Worm (Caenorhabditis elegans) whole organism, young adult: ENCODE data around the gene K07E3.4.

ENCODE experiments used
- B0261.1 ChIP-seq: sonication (generic microtip); optimal IDR thresholded peaks from 2 replicates; lab custom pipeline; 2016; ENCODE audit warnings: mild to moderate bottlenecking, missing genetic modification characterization, moderate library complexity, missing compliant biosample characterization
- B0336.3 ChIP-seq: fragments of 200-800 bp; sonication (Bioruptor generic); IDR thresholded peaks from 2 replicates; pipeline ENCODE4 v1.3.6; 2022; ENCODE audit warnings: missing genetic modification characterization, missing compliant biosample characterization
- C17E4.6 ChIP-seq: fragments of 200-800 bp; sonication (Bioruptor generic); IDR thresholded peaks from 2 replicates; pipeline ENCODE4 v1.3.6; 2022; ENCODE audit warnings: missing genetic modification reagents, missing genetic modification characterization, missing compliant biosample characterization
- F10E7.11 ChIP-seq: sonication (generic microtip); optimal IDR thresholded peaks from 2 replicates; lab custom pipeline; 2017; ENCODE audit warnings: mild to moderate bottlenecking, missing genetic modification characterization, moderate library complexity, missing compliant biosample characterization
- F57A8.1 ChIP-seq: fragments of 200-800 bp; sonication (Bioruptor generic); optimal IDR thresholded peaks from 2 replicates; lab custom pipeline; 2018; ENCODE audit warnings: mild to moderate bottlenecking, missing genetic modification characterization, moderate library complexity, missing compliant biosample characterization
- F57C9.4 ChIP-seq: sonication (generic microtip); optimal IDR thresholded peaks from 2 replicates; lab custom pipeline; 2017; ENCODE audit warnings: mild to moderate bottlenecking, missing genetic modification characterization, missing compliant biosample characterization
- K11D2.4 ChIP-seq: fragments of 200-800 bp; sonication (Bioruptor generic); IDR thresholded peaks from 2 replicates; pipeline ENCODE4 v1.3.6; 2022; ENCODE audit warnings: missing genetic modification reagents, missing genetic modification characterization, missing compliant biosample characterization
- T07F8.4 ChIP-seq: sonication (generic microtip); optimal IDR thresholded peaks from 2 replicates; lab custom pipeline; 2016; ENCODE audit warnings: mild to moderate bottlenecking, missing genetic modification characterization, moderate library complexity, missing compliant biosample characterization
- T26A5.8 ChIP-seq: sonication (generic microtip); optimal IDR thresholded peaks from 2 replicates; lab custom pipeline; 2016; ENCODE audit warnings: missing genetic modification characterization, missing compliant biosample characterization
- Y53G8AR.9 ChIP-seq: fragments of 200-800 bp; sonication (Bioruptor generic); conservative IDR thresholded peaks from 2 replicates; pipeline ENCODE4 v1.3.6; 2022; ENCODE audit warnings: missing genetic modification reagents, missing genetic modification characterization, missing compliant biosample characterization
- ZK185.1 ChIP-seq: sonication (generic microtip); optimal IDR thresholded peaks from 2 replicates; lab custom pipeline; 2016; ENCODE audit warnings: mild to moderate bottlenecking, missing genetic modification characterization, missing compliant biosample characterization; ENCODE audit not compliant: poor library complexity, severe bottlenecking
- ama-1 ChIP-seq, 3 experiments: fragments of 150-350 bp in 1 of 3; sonication (generic microtip) in 2 of 3; optimal IDR thresholded peaks; 2 replicates each; lab custom pipeline; 2014 to 2018; ENCODE audit warnings: missing biosample characterization in 2 of 3, missing genetic modification characterization in 2 of 3, missing genetic modification reagents in 2 of 3
- aptf-3 ChIP-seq: fragments of 200-800 bp; sonication (Bioruptor generic); IDR thresholded peaks from 2 replicates; pipeline ENCODE4 v1.3.6; 2022; ENCODE audit warnings: missing genetic modification characterization, missing compliant biosample characterization
- bed-2 ChIP-seq: fragments of 200-800 bp; sonication (Bioruptor generic); IDR thresholded peaks from 2 replicates; pipeline ENCODE4 v1.3.6; 2022; ENCODE audit warnings: missing genetic modification reagents, missing genetic modification characterization, missing compliant biosample characterization
- cebp-1 ChIP-seq, 2 experiments: fragments of 200-800 bp in 1 of 2; sonication (Bioruptor generic) in 1 of 2; sonication (generic microtip) in 1 of 2; IDR thresholded peaks in 1 of 2; optimal IDR thresholded peaks in 1 of 2; 2 replicates each; pipeline versions ENCODE4 v1.3.6 to Lab custom; 2017 to 2022; ENCODE audit warnings: missing compliant biosample characterization in 2 of 2, missing genetic modification characterization in 2 of 2, mild to moderate bottlenecking in 1 of 2, missing genetic modification reagents in 1 of 2, moderate library complexity in 1 of 2
- cebp-2 ChIP-seq: fragments of 200-800 bp; sonication (Bioruptor generic); IDR thresholded peaks from 2 replicates; pipeline ENCODE4 v1.3.6; 2022; ENCODE audit warnings: missing genetic modification characterization, missing compliant biosample characterization
- ceh-27 ChIP-seq: fragments of 200-800 bp; sonication (Bioruptor generic); optimal IDR thresholded peaks from 2 replicates; lab custom pipeline; 2018; ENCODE audit warnings: mild to moderate bottlenecking, missing genetic modification characterization, moderate library complexity, missing compliant biosample characterization
- ceh-58 ChIP-seq: fragments of 200-800 bp; sonication (Bioruptor generic); IDR thresholded peaks from 2 replicates; pipeline ENCODE4 v1.3.6; 2022; ENCODE audit warnings: missing genetic modification characterization, missing compliant biosample characterization
- chd-7 ChIP-seq: sonication (generic microtip); optimal IDR thresholded peaks from 2 replicates; lab custom pipeline; 2016; ENCODE audit warnings: mild to moderate bottlenecking, missing genetic modification characterization, moderate library complexity, missing compliant biosample characterization
- die-1 ChIP-seq: sonication (generic microtip); optimal IDR thresholded peaks from 2 replicates; lab custom pipeline; 2016; ENCODE audit warnings: missing genotype, mild to moderate bottlenecking, missing genetic modification characterization, missing compliant biosample characterization
- dox-1 ChIP-seq: fragments of 200-800 bp; sonication (Bioruptor generic); IDR thresholded peaks from 2 replicates; pipeline ENCODE4 v1.3.6; 2022; ENCODE audit warnings: missing genetic modification reagents, missing genetic modification characterization, missing compliant biosample characterization
- efl-1 ChIP-seq: fragments of 150-350 bp; optimal IDR thresholded peaks from 2 replicates; lab custom pipeline; 2014; ENCODE audit warnings: missing biosample characterization, missing genetic modification reagents, missing genetic modification characterization
- egl-44 ChIP-seq: fragments of 200-800 bp; sonication (Bioruptor generic); IDR thresholded peaks from 2 replicates; pipeline ENCODE4 v1.3.6; 2022; ENCODE audit warnings: missing genetic modification reagents, missing genetic modification characterization, missing compliant biosample characterization
- ekl-4 ChIP-seq: fragments of 200-800 bp; sonication (Bioruptor generic); IDR thresholded peaks from 2 replicates; pipeline ENCODE4 v1.3.6; 2022; ENCODE audit warnings: missing genetic modification reagents, missing genetic modification characterization, missing compliant biosample characterization
- fkh-3 ChIP-seq: sonication (generic microtip); optimal IDR thresholded peaks from 2 replicates; lab custom pipeline; 2016; ENCODE audit warnings: mild to moderate bottlenecking, missing genetic modification characterization, missing compliant biosample characterization
- him-1 ChIP-seq: sonication (generic microtip); optimal IDR thresholded peaks from 2 replicates; lab custom pipeline; 2016; ENCODE audit warnings: missing genotype, missing genetic modification reagents, missing genetic modification characterization, missing compliant biosample characterization
- hmg-20 ChIP-seq: fragments of 200-800 bp; sonication (Bioruptor generic); IDR thresholded peaks from 2 replicates; pipeline ENCODE4 v1.3.6; 2022; ENCODE audit warnings: missing genetic modification reagents, missing genetic modification characterization, missing compliant biosample characterization
- hrde-1 ChIP-seq: sonication (generic microtip); optimal IDR thresholded peaks from 2 replicates; lab custom pipeline; 2016; ENCODE audit warnings: missing genetic modification characterization, mild to moderate bottlenecking, missing compliant biosample characterization, moderate library complexity, missing genotype, missing genetic modification reagents, borderline replicate concordance
- lag-1 ChIP-seq: fragments of 200-800 bp; sonication (Bioruptor generic); IDR thresholded peaks from 2 replicates; pipeline ENCODE4 v1.3.6; 2022; ENCODE audit warnings: missing genetic modification reagents, missing genetic modification characterization, missing compliant biosample characterization
- lin-26 ChIP-seq: fragments of 200-800 bp; sonication (Bioruptor generic); IDR thresholded peaks from 2 replicates; pipeline ENCODE4 v1.3.6; 2022; ENCODE audit warnings: missing genetic modification reagents, missing genetic modification characterization, missing compliant biosample characterization
- lin-54 ChIP-seq: fragments of 200-800 bp; sonication (Bioruptor generic); optimal IDR thresholded peaks from 2 replicates; lab custom pipeline; 2018; ENCODE audit warnings: mild to moderate bottlenecking, missing genetic modification characterization, missing compliant biosample characterization
- lsl-1 ChIP-seq: fragments of 200-800 bp; sonication (Bioruptor generic); optimal IDR thresholded peaks from 2 replicates; lab custom pipeline; 2018; ENCODE audit warnings: mild to moderate bottlenecking, missing genetic modification characterization, moderate library complexity, missing compliant biosample characterization
- mcd-1 ChIP-seq: fragments of 200-800 bp; sonication (Bioruptor generic); IDR thresholded peaks from 2 replicates; pipeline ENCODE4 v1.3.6; 2022; ENCODE audit warnings: missing genetic modification reagents, missing genetic modification characterization, missing compliant biosample characterization
- mxl-1 ChIP-seq: sonication (generic microtip); optimal IDR thresholded peaks from 2 replicates; lab custom pipeline; 2016; ENCODE audit warnings: missing genetic modification characterization, missing compliant biosample characterization
- nhr-90 ChIP-seq: sonication (generic microtip); optimal IDR thresholded peaks from 2 replicates; lab custom pipeline; 2016; ENCODE audit warnings: missing genotype, mild to moderate bottlenecking, missing genetic modification characterization, missing compliant biosample characterization
- pha-4 ChIP-seq: fragments of 150-350 bp; sonication (generic microtip); optimal IDR thresholded peaks from 2 replicates; lab custom pipeline; 2014; ENCODE audit warnings: missing biosample characterization, missing genetic modification reagents, missing genetic modification characterization
- repo-1 ChIP-seq: sonication (generic microtip); optimal IDR thresholded peaks from 2 replicates; lab custom pipeline; 2017; ENCODE audit warnings: mild to moderate bottlenecking, missing genetic modification characterization, missing compliant biosample characterization
- rpc-1 ChIP-seq, 2 experiments: fragments of 150-350 bp in 1 of 2; sonication (generic microtip) in 1 of 2; optimal IDR thresholded peaks; 2 replicates each; lab custom pipeline; 2014 to 2018; ENCODE audit warnings: missing biosample characterization in 1 of 2, missing genetic modification characterization in 1 of 2, missing genetic modification reagents in 1 of 2, missing genotype in 1 of 2
- snpc-1.3 ChIP-seq: sonication (generic microtip); optimal IDR thresholded peaks from 2 replicates; lab custom pipeline; 2017; ENCODE audit warnings: missing genetic modification characterization, mild to moderate bottlenecking, missing compliant biosample characterization, antibody characterized with exemption, moderate library complexity, missing genotype, missing genetic modification reagents; ENCODE audit not compliant: insufficient read depth
- snpc-4 ChIP-seq, 5 experiments: fragments of 150-350 bp in 1 of 5; sonication (generic microtip) in 4 of 5; optimal IDR thresholded peaks; 2 replicates each; lab custom pipeline; 2014 to 2018; ENCODE audit warnings: missing genetic modification characterization in 5 of 5, missing biosample characterization in 3 of 5, antibody characterized with exemption in 2 of 5, mild to moderate bottlenecking in 2 of 5, missing compliant biosample characterization in 2 of 5, missing genotype in 2 of 5, moderate library complexity in 2 of 5, missing genetic modification reagents in 1 of 5
- somi-1 ChIP-seq: fragments of 200-800 bp; sonication (Bioruptor generic); optimal IDR thresholded peaks from 2 replicates; lab custom pipeline; 2018; ENCODE audit warnings: mild to moderate bottlenecking, missing genetic modification characterization, missing compliant biosample characterization
- tbp1 ChIP-seq: fragments of 200-800 bp; sonication (Bioruptor generic); optimal IDR thresholded peaks from 2 replicates; lab custom pipeline; 2018; ENCODE audit warnings: mild to moderate bottlenecking, missing genetic modification characterization, missing compliant biosample characterization
- tlf-1 ChIP-seq: fragments of 200-800 bp; sonication (Bioruptor generic); optimal IDR thresholded peaks from 2 replicates; lab custom pipeline; 2018; ENCODE audit warnings: mild to moderate bottlenecking, missing genetic modification characterization, missing compliant biosample characterization
- ztf-18 ChIP-seq: sonication (generic microtip); optimal IDR thresholded peaks from 2 replicates; lab custom pipeline; 2016; ENCODE audit warnings: missing genotype, mild to moderate bottlenecking, missing genetic modification characterization, missing compliant biosample characterization
- ztf-22 ChIP-seq: fragments of 200-800 bp; sonication (Bioruptor generic); optimal IDR thresholded peaks from 2 replicates; lab custom pipeline; 2018; ENCODE audit warnings: mild to moderate bottlenecking, missing genetic modification characterization, moderate library complexity, missing compliant biosample characterization
- ztf-25 ChIP-seq: fragments of 200-800 bp; sonication (Bioruptor generic); IDR thresholded peaks from 2 replicates; pipeline ENCODE4 v1.3.6; 2022; ENCODE audit warnings: missing genetic modification reagents, missing genetic modification characterization, missing compliant biosample characterization
- ztf-3 ChIP-seq: fragments of 200-800 bp; sonication (Bioruptor generic); optimal IDR thresholded peaks from 2 replicates; lab custom pipeline; 2018; ENCODE audit warnings: mild to moderate bottlenecking, missing genetic modification characterization, missing compliant biosample characterization

K07E3.4 gene

ce11 chrX:8037365-8037764 is 46.5 kb downstream of the K07E3.4 start:
- no peak for TF ChIP-seq hrde-1 (tag; lab: Kevin White, UChicago)
- peak; percentile 50 for TF ChIP-seq him-1 (tag; lab: Kevin White, UChicago)
- no peak for TF ChIP-seq bed-2 (GFP tag; lab: Robert Waterston, UW)
- TF ChIP-seq ztf-18 (tag; lab: Kevin White, UChicago): peak; percentile 29
- no peak for TF ChIP-seq ztf-22 (GFP tag; lab: Kevin White, UChicago)
- no peak for TF ChIP-seq somi-1 (GFP tag; lab: Kevin White, UChicago)
- TF ChIP-seq ceh-58 (GFP tag; lab: Robert Waterston, UW): 0 out of 2 replicates have a peak, but pooled peaks have one; percentile 80
- peak; percentile 66; the same call in 1 of the 2 replicates for TF ChIP-seq ztf-25 (GFP tag; lab: Robert Waterston, UW)
- peak; percentile 44 for TF ChIP-seq rpc-1 (optimal IDR thresholded peaks at IDR 0.05; lab: Kevin White, UChicago)
- TF ChIP-seq rpc-1 (tag; optimal IDR thresholded peaks at IDR 0.05; lab: Kevin White, UChicago): peak; percentile 69
- no peak for TF ChIP-seq lsl-1 (GFP tag; lab: Kevin White, UChicago)
- no peak for TF ChIP-seq cebp-2 (GFP tag; lab: Robert Waterston, UW)
- TF ChIP-seq dox-1 (GFP tag; lab: Robert Waterston, UW): no peak
- TF ChIP-seq lin-26: peak; percentile 89
- TF ChIP-seq snpc-1.3: no peak
- TF ChIP-seq cebp-1 (GFP tag; IDR thresholded peaks at IDR 0.05; lab: Robert Waterston, UW): no peak
- no peak for TF ChIP-seq cebp-1 (tag; optimal IDR thresholded peaks at IDR 0.05; lab: Kevin White, UChicago)
- no peak for TF ChIP-seq nhr-90
- no peak for TF ChIP-seq C17E4.6
- no peak for TF ChIP-seq tlf-1 (GFP tag; lab: Kevin White, UChicago)
- TF ChIP-seq B0261.1 (tag; lab: Kevin White, UChicago): peak; percentile 35
- TF ChIP-seq egl-44: 0 out of 2 replicates have a peak, but pooled peaks have one; percentile 14
- no peak for TF ChIP-seq ekl-4 (GFP tag; lab: Robert Waterston, UW)
- no peak for TF ChIP-seq fkh-3 (tag; lab: Kevin White, UChicago)
- TF ChIP-seq T26A5.8: no peak
- no peak for TF ChIP-seq lin-54 (GFP tag; lab: Kevin White, UChicago)
- peak; percentile 80 for TF ChIP-seq tbp1 (GFP tag; lab: Kevin White, UChicago)
- TF ChIP-seq pha-4 (tag; lab: Kevin White, UChicago): no peak
- TF ChIP-seq die-1 (tag; lab: Kevin White, UChicago): peak; percentile 53
- TF ChIP-seq snpc-4 (GFP tag; optimal IDR thresholded peaks at IDR 0.05; lab: Kevin White, UChicago): no peak
- no peak for TF ChIP-seq snpc-4 (tag; optimal IDR thresholded peaks at IDR 0.05; lab: Kevin White, UChicago)
- TF ChIP-seq F57A8.1 (GFP tag; lab: Kevin White, UChicago): no peak
- TF ChIP-seq chd-7 (tag; lab: Kevin White, UChicago): no peak
- TF ChIP-seq mxl-1 (tag; lab: Kevin White, UChicago): no peak
- TF ChIP-seq ama-1 (optimal IDR thresholded peaks at IDR 0.05; lab: Kevin White, UChicago): no peak
- TF ChIP-seq ama-1 (GFP tag; optimal IDR thresholded peaks at IDR 0.05; lab: Kevin White, UChicago): no peak
- TF ChIP-seq F57C9.4 (tag; lab: Kevin White, UChicago): no peak
- no peak for TF ChIP-seq aptf-3
- TF ChIP-seq ZK185.1 (tag; lab: Kevin White, UChicago): no peak
- TF ChIP-seq lag-1 (GFP tag; lab: Robert Waterston, UW): no peak
- no peak for TF ChIP-seq K11D2.4 (GFP tag; lab: Robert Waterston, UW)
- no peak for TF ChIP-seq T07F8.4
- no peak for TF ChIP-seq mcd-1 (GFP tag; lab: Robert Waterston, UW)
- TF ChIP-seq Y53G8AR.9 (GFP tag; lab: Robert Waterston, UW): no peak
- TF ChIP-seq ztf-3: no peak
- no peak for TF ChIP-seq repo-1
- no peak for TF ChIP-seq B0336.3 (GFP tag; lab: Robert Waterston, UW)
- no peak for TF ChIP-seq efl-1 (GFP tag; lab: Kevin White, UChicago)
- TF ChIP-seq hmg-20 (GFP tag; lab: Robert Waterston, UW): 0 out of 2 replicates have a peak, but pooled peaks have one; percentile 34
- no peak for TF ChIP-seq F10E7.11 (tag; lab: Kevin White, UChicago)
- no peak for TF ChIP-seq ceh-27
